Worm (Caenorhabditis elegans) whole organism, late embryonic: ENCODE measurements around the gene fbxb-92.

Experiments
- C38D4.7 ChIP-seq: fragments of 200-800 bp; sonication (Bioruptor generic); optimal IDR thresholded peaks from 2 replicates; lab custom pipeline; 2018; ENCODE audit warnings: mild to moderate bottlenecking, missing genetic modification characterization, moderate library complexity, missing compliant biosample characterization
- K02D7.2 ChIP-seq: sonication (generic microtip); optimal IDR thresholded peaks from 2 replicates; lab custom pipeline; 2017; ENCODE audit warnings: mild to moderate bottlenecking, missing genetic modification characterization, missing compliant biosample characterization
- K09A11.1 ChIP-seq: sonication (generic microtip); optimal IDR thresholded peaks from 2 replicates; lab custom pipeline; 2017; ENCODE audit warnings: antibody characterized with exemption, mild to moderate bottlenecking, missing genetic modification characterization, missing compliant biosample characterization; ENCODE audit not compliant: insufficient read depth
- T23F11.4 ChIP-seq: fragments of 200-800 bp; sonication (Bioruptor generic); optimal IDR thresholded peaks from 2 replicates; lab custom pipeline; 2018; ENCODE audit warnings: mild to moderate bottlenecking, missing genetic modification characterization, missing compliant biosample characterization
- Y22D7AL.16 ChIP-seq: sonication (generic microtip); optimal IDR thresholded peaks from 2 replicates; lab custom pipeline; 2016; ENCODE audit warnings: missing genetic modification characterization, missing compliant biosample characterization
- ceh-18 ChIP-seq: sonication (generic microtip); optimal IDR thresholded peaks from 2 replicates; lab custom pipeline; 2016; ENCODE audit warnings: missing genetic modification characterization, missing compliant biosample characterization
- ceh-19 ChIP-seq: fragments of 200-800 bp; sonication (Bioruptor generic); optimal IDR thresholded peaks from 2 replicates; lab custom pipeline; 2018; ENCODE audit warnings: mild to moderate bottlenecking, missing genetic modification characterization, missing compliant biosample characterization
- ceh-22 ChIP-seq: sonication (generic microtip); optimal IDR thresholded peaks from 2 replicates; lab custom pipeline; 2017; ENCODE audit warnings: missing biosample characterization, missing genetic modification characterization
- ceh-34 ChIP-seq: sonication (generic microtip); optimal IDR thresholded peaks from 2 replicates; lab custom pipeline; 2016; ENCODE audit warnings: mild to moderate bottlenecking, missing genetic modification characterization, missing compliant biosample characterization
- ceh-48 ChIP-seq: sonication (generic microtip); optimal IDR thresholded peaks from 2 replicates; lab custom pipeline; 2016; ENCODE audit warnings: missing genetic modification characterization, inconsistent platforms, missing compliant biosample characterization
- ceh-9 ChIP-seq: sonication (generic microtip); optimal IDR thresholded peaks from 2 replicates; lab custom pipeline; 2016; ENCODE audit warnings: mild to moderate bottlenecking, missing genetic modification characterization, inconsistent platforms, missing compliant biosample characterization
- dve-1 ChIP-seq: sonication (generic microtip); optimal IDR thresholded peaks from 2 replicates; lab custom pipeline; 2017; ENCODE audit warnings: antibody characterized with exemption, mild to moderate bottlenecking, missing genetic modification characterization, missing compliant biosample characterization
- eyg-1 ChIP-seq: sonication (generic microtip); optimal IDR thresholded peaks from 2 replicates; lab custom pipeline; 2016; ENCODE audit warnings: missing genotype, missing genetic modification characterization, missing compliant biosample characterization
- fax-1 ChIP-seq: sonication (generic microtip); optimal IDR thresholded peaks from 2 replicates; lab custom pipeline; 2016; ENCODE audit warnings: missing genotype, missing genetic modification characterization, missing compliant biosample characterization
- fkh-10 ChIP-seq: fragments of 150-350 bp; optimal IDR thresholded peaks from 2 replicates; lab custom pipeline; 2014; ENCODE audit warnings: missing biosample characterization, missing genetic modification reagents, missing genetic modification characterization
- fkh-6 ChIP-seq: sonication (generic microtip); optimal IDR thresholded peaks from 2 replicates; lab custom pipeline; 2016; ENCODE audit warnings: missing genetic modification characterization, missing compliant biosample characterization
- gmeb-2 ChIP-seq: sonication (generic microtip); optimal IDR thresholded peaks from 2 replicates; lab custom pipeline; 2016; ENCODE audit warnings: missing genetic modification characterization, inconsistent platforms, missing compliant biosample characterization
- hlh-13 ChIP-seq: fragments of 200-800 bp; sonication (Bioruptor generic); optimal IDR thresholded peaks from 2 replicates; lab custom pipeline; 2018; ENCODE audit warnings: mild to moderate bottlenecking, missing genetic modification characterization, missing compliant biosample characterization
- hlh-30 ChIP-seq: sonication (generic microtip); optimal IDR thresholded peaks from 2 replicates; lab custom pipeline; 2017; ENCODE audit warnings: antibody characterized with exemption, missing genetic modification characterization, missing compliant biosample characterization; ENCODE audit not compliant: insufficient read depth
- hlh-6 ChIP-seq: sonication (generic microtip); optimal IDR thresholded peaks from 2 replicates; lab custom pipeline; 2016; ENCODE audit warnings: missing genotype, missing genetic modification characterization, missing compliant biosample characterization
- hlh-8 ChIP-seq: sonication (generic microtip); optimal IDR thresholded peaks from 2 replicates; lab custom pipeline; 2016; ENCODE audit warnings: missing genotype, missing genetic modification characterization, missing compliant biosample characterization
- madf-2 ChIP-seq: sonication (generic microtip); optimal IDR thresholded peaks from 2 replicates; lab custom pipeline; 2017; ENCODE audit warnings: missing genetic modification characterization, missing compliant biosample characterization
- mec-3 ChIP-seq: sonication (generic microtip); optimal IDR thresholded peaks from 2 replicates; lab custom pipeline; 2016; ENCODE audit warnings: borderline replicate concordance, missing genetic modification characterization, missing compliant biosample characterization
- nhr-11 ChIP-seq: fragments of 150-350 bp; optimal IDR thresholded peaks from 2 replicates; lab custom pipeline; 2014; ENCODE audit warnings: missing biosample characterization, missing genetic modification characterization
- nhr-232 ChIP-seq: sonication (generic microtip); optimal IDR thresholded peaks from 2 replicates; lab custom pipeline; 2016; ENCODE audit warnings: missing genetic modification characterization, missing compliant biosample characterization
- odd-2 ChIP-seq: sonication (generic microtip); optimal IDR thresholded peaks from 2 replicates; lab custom pipeline; 2017; ENCODE audit warnings: antibody characterized with exemption, mild to moderate bottlenecking, missing genetic modification characterization, missing compliant biosample characterization
- pat-9 ChIP-seq: fragments of 200-800 bp; sonication (Bioruptor generic); optimal IDR thresholded peaks from 2 replicates; lab custom pipeline; 2018; ENCODE audit warnings: mild to moderate bottlenecking, missing genetic modification characterization, moderate library complexity, missing compliant biosample characterization
- pha-2 ChIP-seq: sonication (generic microtip); optimal IDR thresholded peaks from 2 replicates; lab custom pipeline; 2017; ENCODE audit warnings: mild to moderate bottlenecking, missing genetic modification characterization, missing compliant biosample characterization
- pha-4 ChIP-seq: fragments of 150-350 bp; optimal IDR thresholded peaks from 2 replicates; lab custom pipeline; 2018; ENCODE audit warnings: missing biosample characterization, missing genetic modification reagents, missing genetic modification characterization
- pqm-1 ChIP-seq: sonication (generic microtip); optimal IDR thresholded peaks from 2 replicates; lab custom pipeline; 2016; ENCODE audit warnings: missing genetic modification characterization, missing compliant biosample characterization
- pros-1 ChIP-seq: fragments of 150-350 bp; optimal IDR thresholded peaks from 2 replicates; lab custom pipeline; 2014; ENCODE audit warnings: missing biosample characterization, missing genetic modification reagents, missing genetic modification characterization
- sdc-2 ChIP-seq: sonication (generic microtip); optimal IDR thresholded peaks from 2 replicates; lab custom pipeline; 2016; ENCODE audit warnings: missing genotype, missing genetic modification characterization, missing compliant biosample characterization
- tbx-2 ChIP-seq: sonication (generic microtip); optimal IDR thresholded peaks from 2 replicates; lab custom pipeline; 2016; ENCODE audit warnings: missing genetic modification characterization, missing compliant biosample characterization
- unc-3 ChIP-seq, 2 experiments: fragments of 200-800 bp in 1 of 2; sonication (Bioruptor generic) in 1 of 2; sonication (generic microtip) in 1 of 2; conservative IDR thresholded peaks in 1 of 2; optimal IDR thresholded peaks in 1 of 2; 2 replicates each; pipeline versions ENCODE4 v1.3.6 to Lab custom; 2016 to 2022; ENCODE audit warnings: missing compliant biosample characterization in 2 of 2, missing genetic modification characterization in 2 of 2, missing genetic modification reagents in 1 of 2
- ztf-16 ChIP-seq: sonication (generic microtip); optimal IDR thresholded peaks from 2 replicates; lab custom pipeline; 2017; ENCODE audit warnings: missing genetic modification characterization, missing compliant biosample characterization

Gene fbxb-92

DNA sequence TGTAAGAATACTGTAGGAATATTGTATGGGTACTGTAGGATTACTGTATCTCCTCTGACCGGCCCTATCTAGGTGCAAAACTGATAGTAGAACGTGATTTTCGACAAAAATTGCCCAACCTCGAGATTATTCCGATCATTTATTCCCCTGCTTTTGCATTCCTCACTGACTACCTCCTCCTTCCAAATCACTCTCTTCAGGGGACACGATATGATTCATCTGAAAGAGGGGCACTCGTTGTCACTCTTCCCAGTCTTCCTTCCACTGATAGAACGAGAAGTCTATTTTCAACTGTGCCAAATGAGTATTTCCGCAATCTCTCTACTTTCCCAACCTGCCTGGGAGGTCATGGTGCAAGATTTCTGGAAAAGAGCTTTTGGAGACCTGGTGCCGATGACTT, 7.7 kb downstream of the fbxb-92 start, which contains the start of gene F12E12.2:
F12E12.2 (plus strand) TSS at position 301 of the 400 bp plus-strand sequence.
- no peak for TF ChIP-seq ceh-22 (tag; lab: Kevin White, UChicago)
- no peak for TF ChIP-seq ceh-19 (GFP tag; lab: Kevin White, UChicago)
- no peak for TF ChIP-seq unc-3 (GFP tag; conservative IDR thresholded peaks at IDR 0.05; lab: Robert Waterston, UW)
- TF ChIP-seq unc-3 (tag; optimal IDR thresholded peaks at IDR 0.05; lab: Kevin White, UChicago): no peak
- TF ChIP-seq ceh-48 (tag; lab: Kevin White, UChicago): no peak
- TF ChIP-seq eyg-1 (tag; lab: Kevin White, UChicago): no peak
- TF ChIP-seq T23F11.4 (GFP tag; lab: Kevin White, UChicago): no peak
- no peak for TF ChIP-seq nhr-11
- no peak for TF ChIP-seq fkh-10 (GFP tag; lab: Kevin White, UChicago)
- TF ChIP-seq ztf-16: no peak
- TF ChIP-seq Y22D7AL.16: no peak
- TF ChIP-seq hlh-6 (tag; lab: Kevin White, UChicago): no peak
- no peak for TF ChIP-seq pqm-1 (tag; lab: Kevin White, UChicago)
- TF ChIP-seq fkh-6 (tag; lab: Kevin White, UChicago): no peak
- no peak for TF ChIP-seq pros-1
- TF ChIP-seq K02D7.2 (tag; lab: Kevin White, UChicago): no peak
- no peak for TF ChIP-seq ceh-34 (tag; lab: Kevin White, UChicago)
- no peak for TF ChIP-seq pha-4 (tag; lab: Kevin White, UChicago)
- TF ChIP-seq ceh-9 (tag; lab: Kevin White, UChicago): no peak

DNA sequence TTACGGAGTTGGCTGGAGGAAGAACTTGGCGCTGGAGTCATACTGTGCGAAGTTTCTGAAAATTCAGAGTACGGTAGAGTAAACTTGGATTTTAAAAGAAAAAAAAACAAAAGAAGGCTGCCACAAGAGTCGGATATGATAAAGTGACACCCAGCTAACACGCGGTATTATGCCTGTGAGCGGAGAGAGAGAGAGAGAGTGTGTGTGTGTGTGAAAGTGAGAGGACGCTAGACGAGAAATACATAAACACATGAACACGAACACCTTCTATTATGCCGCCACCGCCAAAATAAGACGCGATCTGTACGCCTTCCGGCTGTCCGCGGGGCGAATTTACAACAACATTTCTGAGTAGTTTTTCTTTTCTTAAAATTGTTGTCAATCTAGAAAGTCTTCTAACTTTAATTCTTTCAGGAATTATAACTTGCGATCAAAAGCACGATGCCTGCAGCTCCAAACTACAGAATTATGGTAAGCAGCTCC, 10.4 kb downstream of the fbxb-92 start, which contains the start of gene F12E12.6:
F12E12.6 (minus strand) TSS at position 51 of the 483 bp plus-strand sequence.
- TF ChIP-seq madf-2 (tag; lab: Kevin White, UChicago): no peak
- TF ChIP-seq gmeb-2: no peak
- TF ChIP-seq K09A11.1 (tag; lab: Kevin White, UChicago): no peak
- no peak for TF ChIP-seq hlh-8 (tag; lab: Kevin White, UChicago)
- TF ChIP-seq odd-2 (tag; lab: Kevin White, UChicago): no peak
- TF ChIP-seq nhr-232: no peak
- TF ChIP-seq Y22D7AL.16: no peak

DNA sequence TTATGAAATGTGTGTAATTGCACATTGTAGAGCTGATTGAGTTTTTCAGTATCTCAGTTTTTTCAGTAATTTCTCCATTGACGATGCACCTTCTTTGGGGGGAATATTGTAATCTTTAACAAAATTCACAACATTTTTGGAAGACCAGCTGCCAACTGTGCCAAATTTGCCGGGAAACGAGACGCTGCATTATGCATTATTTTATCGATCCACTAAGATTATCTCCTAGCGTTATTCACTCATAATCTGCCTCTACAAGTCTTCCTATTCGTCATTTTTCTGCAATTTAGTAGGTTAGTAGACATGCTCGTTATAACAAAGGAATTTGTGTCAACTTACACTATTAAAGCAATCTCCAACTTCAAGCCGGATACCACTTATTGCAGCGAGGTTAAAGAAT, 15.6 kb downstream of the fbxb-92 start, which contains the start of the genes sdz-12 and bath-31:
sdz-12 (minus strand) TSS at position 101 of the 400 bp plus-strand sequence.
bath-31 (plus strand) TSS at position 251 of the 400 bp plus-strand sequence.
- TF ChIP-seq ceh-34 (tag; lab: Kevin White, UChicago): no peak
- TF ChIP-seq ceh-22 (tag; lab: Kevin White, UChicago): no peak
- no peak for TF ChIP-seq pha-2 (tag; lab: Kevin White, UChicago)
- TF ChIP-seq sdc-2 (tag; lab: Kevin White, UChicago): no peak
- TF ChIP-seq dve-1 (tag; lab: Kevin White, UChicago): no peak
- TF ChIP-seq hlh-30 (tag; lab: Kevin White, UChicago): no peak
- no peak for TF ChIP-seq fax-1 (tag; lab: Kevin White, UChicago)
- TF ChIP-seq C38D4.7 (GFP tag; lab: Kevin White, UChicago): no peak
- no peak for TF ChIP-seq pqm-1 (tag; lab: Kevin White, UChicago)
- TF ChIP-seq ztf-16: no peak
- TF ChIP-seq mec-3: no peak
- no peak for TF ChIP-seq tbx-2 (tag; lab: Kevin White, UChicago)
- TF ChIP-seq ceh-18 (tag; lab: Kevin White, UChicago): no peak

DNA sequence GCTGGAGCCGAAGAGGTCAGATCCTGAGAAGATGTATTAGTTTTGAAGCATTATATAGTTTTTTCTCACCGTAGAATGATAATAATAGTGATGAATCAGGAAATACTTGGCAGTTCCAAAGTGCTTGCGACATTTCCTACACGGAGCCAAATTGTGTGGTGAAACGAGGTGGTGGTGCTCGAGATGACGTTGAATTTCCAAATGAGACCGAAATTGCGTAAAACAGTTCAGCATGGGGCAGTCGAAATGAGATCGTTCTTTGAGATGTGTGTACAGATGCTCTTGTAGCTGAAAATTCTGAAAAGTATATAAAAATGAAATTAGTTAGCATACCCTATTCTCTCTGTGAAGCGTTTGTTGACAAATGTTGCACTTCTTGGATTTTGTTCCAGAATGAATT, 19.3 kb downstream of the fbxb-92 start, which contains the start of gene C46E10.8:
C46E10.8 (minus strand) TSS at position 101 of the 400 bp plus-strand sequence.
- no peak for TF ChIP-seq madf-2 (tag; lab: Kevin White, UChicago)
- TF ChIP-seq K02D7.2 (tag; lab: Kevin White, UChicago): no peak
- no peak for TF ChIP-seq pat-9
- TF ChIP-seq hlh-13 (GFP tag; lab: Kevin White, UChicago): no peak
- TF ChIP-seq mec-3: no peak
- TF ChIP-seq hlh-6 (tag; lab: Kevin White, UChicago): no peak
- TF ChIP-seq fkh-6 (tag; lab: Kevin White, UChicago): no peak
